Worm (Caenorhabditis elegans) whole organism, L4/young adult: ENCODE measurements around the gene B0024.11.
A peak's percentile ranks its signal among the peaks of the same experiment; 100 is the strongest.

Experiments used
- W03F9.2 ChIP-seq: fragments of 150-350 bp; optimal IDR thresholded peaks from 2 replicates; lab custom pipeline; 2014; ENCODE audit warnings: missing biosample characterization, missing genetic modification characterization
- dao-5 ChIP-seq: sonication (generic microtip); optimal IDR thresholded peaks from 2 replicates; lab custom pipeline; 2016; ENCODE audit warnings: missing genotype, missing genetic modification characterization, moderate library complexity, missing compliant biosample characterization
- him-1 ChIP-seq: sonication (generic microtip); optimal IDR thresholded peaks from 2 replicates; lab custom pipeline; 2016; ENCODE audit warnings: missing genotype, missing genetic modification reagents, missing genetic modification characterization, missing compliant biosample characterization

B0024.11 gene

DNA sequence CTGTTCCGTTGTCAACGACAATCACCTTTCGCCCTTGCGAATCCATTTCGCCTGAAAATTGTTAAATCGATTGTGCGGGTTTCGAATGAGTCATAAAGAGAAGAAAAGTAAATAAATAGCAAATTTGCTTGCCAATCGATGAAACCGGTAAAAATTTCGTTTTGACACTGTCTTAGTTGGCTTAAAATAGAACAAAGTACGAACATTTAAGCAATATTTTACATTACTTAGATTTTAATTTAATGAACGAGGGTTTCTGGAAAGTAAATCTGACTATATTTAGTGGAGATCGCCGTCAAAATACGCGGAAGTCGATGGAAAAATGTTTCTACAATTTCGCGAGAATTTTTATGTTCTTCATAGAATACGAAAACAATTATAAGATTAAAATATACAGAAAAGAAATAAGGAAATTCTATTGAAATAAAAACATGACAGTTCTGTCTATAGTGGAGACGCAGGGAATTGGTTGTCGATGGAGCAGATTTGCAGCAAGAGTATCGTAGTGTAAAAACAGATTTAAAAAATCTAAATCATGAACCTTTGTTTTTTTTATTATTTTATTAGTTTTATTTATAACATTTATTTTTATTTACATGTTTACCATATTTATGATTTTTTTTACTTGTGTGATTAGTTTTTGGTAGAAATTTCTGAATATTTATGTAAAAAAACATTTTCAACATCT, 19.1 kb upstream of the B0024.11 start, which contains the start of gene arx-2:
arx-2 (minus strand) TSS at position 51 of the 688 bp plus-strand sequence.
- TF ChIP-seq him-1 (no peak), dao-5 (tag; lab: Kevin White, UChicago) (no peak), W03F9.2 (tag; lab: Kevin White, UChicago) (peak; percentile 90)

ce11 chrV:10333843-10334242, 14.5 kb upstream of the B0024.11 start:
- TF ChIP-seq dao-5 (tag; lab: Kevin White, UChicago) = no peak
- TF ChIP-seq him-1 = no peak
- TF ChIP-seq W03F9.2 (tag; lab: Kevin White, UChicago) = no peak

DNA sequence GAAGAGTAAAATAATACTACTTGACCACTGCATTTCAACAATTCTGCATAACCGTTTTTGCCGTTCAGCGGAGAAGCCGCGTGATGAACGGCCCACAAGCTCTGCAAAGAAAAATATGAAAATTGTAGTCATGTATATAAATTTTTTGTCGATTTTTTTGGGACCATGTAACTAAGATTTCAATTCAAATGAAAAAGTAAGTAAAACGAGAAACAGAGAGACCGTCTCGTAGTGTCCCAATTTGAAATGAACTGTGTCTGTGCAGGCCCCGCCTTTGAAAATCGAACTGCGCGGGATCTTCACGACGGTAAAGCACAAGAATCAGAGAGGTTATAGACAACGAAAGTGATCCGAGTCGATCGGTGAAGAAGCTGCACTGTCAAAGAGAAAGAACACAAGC, 12.7 kb upstream of the B0024.11 start, which contains the start of gene crm-1:
crm-1 (minus strand) TSS at position 101 of the 400 bp plus-strand sequence.
- TF ChIP-seq dao-5 (tag; lab: Kevin White, UChicago) (no peak), W03F9.2 (tag; lab: Kevin White, UChicago) (no peak), him-1 (no peak)

ce11 chrV:10328080-10328479, 8.7 kb upstream of the B0024.11 start:
- TF ChIP-seq him-1 = no peak
- TF ChIP-seq dao-5 (tag; lab: Kevin White, UChicago) = no peak
- no peak for TF ChIP-seq W03F9.2 (tag; lab: Kevin White, UChicago)

DNA sequence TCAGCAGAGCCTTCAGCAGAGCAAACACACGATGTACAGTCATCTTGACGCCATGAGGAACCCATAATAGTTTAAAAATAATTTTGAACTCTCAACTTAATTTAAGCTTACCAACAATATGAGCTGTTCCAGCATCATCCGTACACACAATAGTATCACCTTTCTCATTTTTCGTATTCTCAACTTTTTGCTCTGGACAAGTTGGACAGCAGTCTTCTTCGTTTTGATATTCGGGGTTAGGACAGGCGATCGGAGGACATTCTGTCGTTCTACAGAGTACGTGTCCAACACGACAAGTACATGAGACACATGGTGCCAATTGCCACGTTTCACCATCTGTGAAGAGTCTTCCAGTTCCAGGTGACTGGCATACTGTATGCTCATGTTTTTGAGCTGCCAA, 4.2 kb upstream of the B0024.11 start:
- TF ChIP-seq him-1 (no peak), W03F9.2 (tag; lab: Kevin White, UChicago) (no peak), dao-5 (tag; lab: Kevin White, UChicago) (no peak)

ce11 chrV:10320101-10320761, 897 bp upstream of the B0024.11 start, which contains the start of the genes gna-1 and B0024.13:
gna-1 (minus strand) TSS chrV:10320151.
B0024.13 (plus strand) TSS chrV:10320711.
- TF ChIP-seq W03F9.2 (tag; lab: Kevin White, UChicago) (no peak), him-1 (no peak), dao-5 (tag; lab: Kevin White, UChicago) (no peak)

- no peak for TF ChIP-seq him-1
- no peak for TF ChIP-seq dao-5 (tag; lab: Kevin White, UChicago)
- no peak for TF ChIP-seq W03F9.2 (tag; lab: Kevin White, UChicago)
These were observed 2.0 kb downstream of the B0024.11 start, which contains the start of gene asps-1 for ce11 chrV:10317294-10317693. asps-1 (minus strand) TSS chrV:10317394.

DNA sequence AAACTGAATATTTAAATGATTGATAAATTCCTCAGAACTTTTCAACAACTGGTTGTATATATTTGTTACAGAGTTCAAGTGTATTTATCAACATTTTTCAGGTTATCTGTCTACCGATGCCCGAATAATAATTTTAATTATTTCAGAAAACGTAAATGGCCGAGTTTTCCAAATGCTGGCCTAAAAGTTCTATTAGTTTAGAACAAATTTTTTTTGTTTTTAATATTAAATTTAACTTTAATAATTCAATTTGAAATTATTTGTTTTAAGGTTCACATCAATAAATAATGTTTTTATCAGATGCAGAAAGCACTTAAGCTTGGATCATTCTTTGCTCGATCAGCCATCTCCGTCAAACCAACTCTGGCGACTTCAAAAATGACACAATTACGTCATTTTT, 5.0 kb downstream of the B0024.11 start, which contains the start of gene trx-2:
trx-2 (plus strand) TSS at position 301 of the 400 bp plus-strand sequence.
- TF ChIP-seq dao-5 (tag; lab: Kevin White, UChicago) (no peak), him-1 (no peak), W03F9.2 (tag; lab: Kevin White, UChicago) (no peak)

ce11 chrV:10313953-10314352, 5.4 kb downstream of the B0024.11 start, which contains the start of gene gcy-6:
gcy-6 (minus strand) TSS chrV:10314053.
- TF ChIP-seq him-1 (no peak), dao-5 (tag; lab: Kevin White, UChicago) (no peak), W03F9.2 (tag; lab: Kevin White, UChicago) (no peak)

DNA sequence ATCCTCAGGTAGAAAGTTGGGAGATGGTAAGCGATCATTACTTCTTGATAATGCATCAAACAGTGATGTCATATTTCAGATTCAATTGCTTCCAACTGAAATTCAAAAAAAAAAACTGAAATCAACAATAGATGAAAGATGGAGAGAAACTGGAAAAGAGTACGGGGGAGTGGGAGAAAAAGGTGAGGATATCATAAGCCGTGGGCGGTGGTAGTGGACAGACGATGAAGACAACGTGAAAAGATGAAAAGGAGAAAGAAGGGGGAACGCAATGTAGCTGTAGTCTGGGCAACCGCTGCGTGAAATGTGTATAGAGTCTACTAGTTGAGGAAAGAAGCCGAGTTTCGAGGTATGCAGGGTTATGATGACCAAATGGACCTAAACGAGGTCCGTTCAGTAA, 12.1 kb downstream of the B0024.11 start, which contains the start of gene che-12:
che-12 (minus strand) TSS at position 101 of the 400 bp plus-strand sequence.
- TF ChIP-seq dao-5 (tag; lab: Kevin White, UChicago) = no peak

DNA sequence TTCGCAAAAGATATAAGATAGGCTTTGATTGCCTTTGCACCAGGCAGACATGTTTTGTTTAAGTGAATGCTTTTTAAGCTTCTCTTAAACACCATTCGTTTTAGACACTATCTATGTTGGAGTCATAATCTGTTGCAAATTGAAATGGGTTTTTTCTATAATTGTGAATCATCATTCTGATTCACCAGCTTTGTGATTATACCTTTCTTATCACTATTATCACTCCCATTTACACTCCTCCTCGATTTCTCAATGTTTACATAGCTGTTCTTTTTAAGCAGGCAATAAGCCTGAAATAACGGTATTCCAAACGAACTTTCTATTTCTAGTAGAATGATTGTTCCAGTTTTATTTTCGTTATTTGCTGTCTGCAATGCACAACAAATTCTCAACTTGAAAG, 22.2 kb downstream of the B0024.11 start, which contains the start of gene B0024.4:
B0024.4 (plus strand) TSS at position 301 of the 400 bp plus-strand sequence.
- TF ChIP-seq him-1 = no peak
- TF ChIP-seq dao-5 (tag; lab: Kevin White, UChicago) = no peak
- TF ChIP-seq W03F9.2 (tag; lab: Kevin White, UChicago) = no peak

- no peak for TF ChIP-seq dao-5 (tag; lab: Kevin White, UChicago)
- TF ChIP-seq W03F9.2 (tag; lab: Kevin White, UChicago) = no peak
- TF ChIP-seq him-1 = no peak
These were observed 24.8 kb downstream of the B0024.11 start, which contains the start of gene col-150 for ce11 chrV:10294549-10294948. col-150 (minus strand) TSS chrV:10294649.

DNA sequence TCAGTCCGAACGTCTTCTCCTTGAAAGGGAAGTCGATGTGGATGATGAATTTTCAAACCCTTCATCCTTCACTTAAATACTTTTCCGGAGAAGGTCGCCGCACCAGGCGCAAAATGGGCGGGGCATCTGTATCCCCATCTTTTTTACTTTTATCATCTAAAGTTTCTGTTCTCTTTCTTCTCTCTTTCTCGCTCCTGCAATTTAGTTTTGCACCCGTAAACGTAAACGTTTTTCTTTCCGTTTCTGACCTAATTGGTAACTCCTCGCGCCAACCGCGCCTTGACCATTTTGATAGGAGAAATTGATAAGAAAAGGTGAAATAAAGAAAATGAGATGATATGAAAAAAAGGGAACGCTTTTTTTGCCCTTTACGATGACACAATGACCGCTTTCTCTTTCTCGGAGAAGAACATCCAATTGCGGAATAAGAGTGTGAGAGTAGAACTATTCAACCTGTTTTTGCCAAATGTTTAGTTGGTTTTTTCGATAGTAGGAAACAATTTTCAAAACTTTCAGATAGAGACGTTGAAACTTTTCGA, 26.4 kb downstream of the B0024.11 start, which contains the start of gene col-149:
col-149 (minus strand) TSS at position 51 of the 539 bp plus-strand sequence.
- no peak for TF ChIP-seq W03F9.2 (tag; lab: Kevin White, UChicago)
- TF ChIP-seq him-1 = no peak
- no peak for TF ChIP-seq dao-5 (tag; lab: Kevin White, UChicago)
